Fruit fly (Drosophila melanogaster): Measurements from ENCODE around the gene grk.
A peak's percentile ranks its signal among the peaks of the same experiment; 100 is the strongest.

grk gene

DNA sequence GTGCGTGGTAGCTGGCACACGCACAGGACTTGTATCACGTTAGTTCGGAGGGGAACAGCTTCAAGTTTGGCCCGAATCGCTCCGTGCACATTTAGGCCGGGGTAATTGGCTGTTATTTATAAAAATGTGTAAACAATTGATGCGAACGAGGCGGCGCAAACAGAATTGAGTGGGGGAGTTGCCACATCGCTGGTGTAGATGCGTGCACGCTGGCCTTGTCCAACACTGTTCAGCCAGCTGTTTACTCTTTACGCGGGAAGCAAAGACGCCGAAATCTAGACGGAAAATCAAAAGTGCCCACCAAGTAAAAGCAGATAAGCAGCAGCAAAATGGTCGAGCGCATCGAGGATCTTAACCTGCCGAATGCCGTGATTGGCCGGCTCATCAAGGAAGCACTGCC is 3.8 kb upstream of the grk start, which contains the start of the genes D12 and Chrac-14:
D12 (minus strand) TSS at position 190 of the 400 bp plus-strand sequence.
Chrac-14 (plus strand) TSS at position 230 of the 400 bp plus-strand sequence.
- TF ChIP-seq CG17612 (GFP tag; IDR thresholded peaks at IDR 0.05) (no peak), dysf (GFP tag; IDR thresholded peaks at IDR 0.05) (0 out of 3 replicates have a peak, but pooled peaks have one; percentile 15), CG8924 (tag; optimal IDR thresholded peaks at IDR 0.05) (no peak), CG6854 (GFP tag; optimal IDR thresholded peaks at IDR 0.05) (no peak), lola (GFP tag; optimal IDR thresholded peaks at IDR 0.05) (no peak), phol (tag; optimal IDR thresholded peaks at IDR 0.05) (no peak), bowl (GFP tag; IDR thresholded peaks at IDR 0.05) (no peak), pros (GFP tag; optimal IDR thresholded peaks at IDR 0.05) (no peak), eve (GFP tag; optimal IDR thresholded peaks at IDR 0.05) (no peak), Hr39 (optimal IDR thresholded peaks at IDR 0.05) (no peak), hbn (GFP tag; IDR thresholded peaks at IDR 0.05; ENCODE audit: partially characterized antibody) (no peak), Ets97D (GFP tag; optimal IDR thresholded peaks at IDR 0.05) (peak; percentile 12), CG10431 (GFP tag; optimal IDR thresholded peaks at IDR 0.05) (no peak), NFAT (GFP tag; IDR thresholded peaks at IDR 0.05) (no peak), stwl (tag; optimal IDR thresholded peaks at IDR 0.05) (peak; percentile 68), mam (GFP tag; optimal IDR thresholded peaks at IDR 0.05) (peak; percentile 37), BEAF-32 (GFP tag; optimal IDR thresholded peaks at IDR 0.05) (peak; percentile 26), CG8765 (GFP tag; IDR thresholded peaks at IDR 0.05) (no peak), CG2712 (tag; optimal IDR thresholded peaks at IDR 0.05) (no peak), CTCF (GFP tag; optimal IDR thresholded peaks at IDR 0.05) (no peak), jumu (GFP tag; optimal IDR thresholded peaks at IDR 0.05) (peak; percentile 36), exex (tag; optimal IDR thresholded peaks at IDR 0.05) (no peak), ham (GFP tag; IDR thresholded peaks at IDR 0.05) (no peak), bbx (GFP tag; IDR thresholded peaks at IDR 0.05; ENCODE audit: partially characterized antibody) (no peak), CG17829 (tag; optimal IDR thresholded peaks at IDR 0.05) (peak; percentile 9), CG33557 (GFP tag; optimal IDR thresholded peaks at IDR 0.05) (no peak), lbe (GFP tag; optimal IDR thresholded peaks at IDR 0.05) (no peak), repo (GFP tag; optimal IDR thresholded peaks at IDR 0.05) (no peak), hb (GFP tag; IDR thresholded peaks at IDR 0.05; ENCODE audit: partially characterized antibody) (no peak), CG3838 (GFP tag; optimal IDR thresholded peaks at IDR 0.05) (no peak), Hr78 (GFP tag; optimal IDR thresholded peaks at IDR 0.05) (no peak), CG13894 (tag; optimal IDR thresholded peaks at IDR 0.05) (no peak), HLH54F (GFP tag; optimal IDR thresholded peaks at IDR 0.05) (no peak), CG16863 (GFP tag; optimal IDR thresholded peaks at IDR 0.05) (no peak), sima (GFP tag; optimal IDR thresholded peaks at IDR 0.05) (no peak), CG14014 (GFP tag; IDR thresholded peaks at IDR 0.05) (no peak), MBD-R2 (GFP tag; IDR thresholded peaks at IDR 0.05) (peak; percentile 98), CG14710 (tag; optimal IDR thresholded peaks at IDR 0.05) (peak; percentile 29), CG15601 (tag; optimal IDR thresholded peaks at IDR 0.05) (no peak), CG18619 (GFP tag; optimal IDR thresholded peaks at IDR 0.05) (no peak), crol (GFP tag; IDR thresholded peaks at IDR 0.05) (no peak), CG1233 (GFP tag; optimal IDR thresholded peaks at IDR 0.05) (no peak), CG1529 (GFP tag; optimal IDR thresholded peaks at IDR 0.05) (no peak), ab (GFP tag; optimal IDR thresholded peaks at IDR 0.05) (no peak), CG12659 (GFP tag; optimal IDR thresholded peaks at IDR 0.05) (no peak), CG1647 (GFP tag; optimal IDR thresholded peaks at IDR 0.05) (no peak), nom (GFP tag; optimal IDR thresholded peaks at IDR 0.05) (no peak), CG16813 (GFP tag; IDR thresholded peaks at IDR 0.05; ENCODE audit: partially characterized antibody) (no peak), CG8478 (optimal IDR thresholded peaks at IDR 0.05) (no peak), ssp (GFP tag; IDR thresholded peaks at IDR 0.05) (no peak), CG13287 (GFP tag; IDR thresholded peaks at IDR 0.05; ENCODE audit: partially characterized antibody) (0 out of 2 replicates have a peak, but pooled peaks have one; percentile 33), CG4617 (GFP tag; optimal IDR thresholded peaks at IDR 0.05; ENCODE audit: borderline replicate concordance) (peak; percentile 51)

Data from whole organism, embryonic.